Worm (Caenorhabditis elegans) whole organism, L3 larva: ENCODE measurements around the gene anoh-2.

ENCODE experiments used
- R02D3.7 ChIP-seq: fragments of 150-350 bp; optimal IDR thresholded peaks from 2 replicates; lab custom pipeline; 2014; ENCODE audit warnings: missing biosample characterization, missing genetic modification characterization
- ama-1 ChIP-seq: fragments of 150-350 bp; optimal IDR thresholded peaks from 2 replicates; lab custom pipeline; 2018
- ceh-9 ChIP-seq: sonication (generic microtip); optimal IDR thresholded peaks from 2 replicates; lab custom pipeline; 2018; ENCODE audit warnings: missing biosample characterization, missing genetic modification characterization
- lin-39 ChIP-seq: fragments of 150-350 bp; optimal IDR thresholded peaks from 2 replicates; lab custom pipeline; 2018; ENCODE audit warnings: missing biosample characterization, missing genetic modification reagents, missing genetic modification characterization
- mdl-1 ChIP-seq: fragments of 150-350 bp; optimal IDR thresholded peaks from 2 replicates; lab custom pipeline; 2014; ENCODE audit warnings: missing biosample characterization, missing genetic modification characterization
- nhr-12 ChIP-seq: fragments of 150-350 bp; optimal IDR thresholded peaks from 2 replicates; lab custom pipeline; 2014; ENCODE audit warnings: missing biosample characterization, missing genetic modification characterization
- nhr-237 ChIP-seq: fragments of 150-350 bp; optimal IDR thresholded peaks from 2 replicates; lab custom pipeline; 2014; ENCODE audit warnings: missing biosample characterization, missing genetic modification characterization
- nhr-25 ChIP-seq: sonication (generic microtip); optimal IDR thresholded peaks from 2 replicates; lab custom pipeline; 2017; ENCODE audit warnings: missing biosample characterization, missing genetic modification characterization
- nhr-77 ChIP-seq: fragments of 150-350 bp; optimal IDR thresholded peaks from 2 replicates; lab custom pipeline; 2014; ENCODE audit warnings: missing biosample characterization, missing genetic modification characterization
- pha-4 ChIP-seq: fragments of 150-350 bp; optimal IDR thresholded peaks from 2 replicates; lab custom pipeline; 2014; ENCODE audit warnings: missing biosample characterization, missing genetic modification reagents, missing genetic modification characterization
- skn-1 ChIP-seq: fragments of 150-350 bp; optimal IDR thresholded peaks from 2 replicates; lab custom pipeline; 2014; ENCODE audit warnings: missing biosample characterization, missing genetic modification characterization
- snpc-4 ChIP-seq: fragments of 150-350 bp; optimal IDR thresholded peaks from 2 replicates; lab custom pipeline; 2014; ENCODE audit warnings: missing biosample characterization, missing genetic modification characterization
- unc-62 ChIP-seq: fragments of 150-350 bp; sonication (generic microtip); optimal IDR thresholded peaks from 4 replicates; lab custom pipeline; 2014; ENCODE audit warnings: missing biosample characterization, missing genetic modification reagents, missing genetic modification characterization

- no peak for TF ChIP-seq lin-39 (tag; lab: Kevin White, UChicago)
- TF ChIP-seq nhr-12, result no peak
- TF ChIP-seq pha-4, result no peak
- no peak for TF ChIP-seq unc-62 (GFP tag; lab: Kevin White, UChicago)
- no peak for TF ChIP-seq nhr-237 (tag; lab: Kevin White, UChicago)
- no peak for TF ChIP-seq mdl-1 (tag; lab: Kevin White, UChicago)
- TF ChIP-seq skn-1 (tag; lab: Kevin White, UChicago), result no peak
- TF ChIP-seq nhr-77 (tag; lab: Kevin White, UChicago), result no peak
- no peak for TF ChIP-seq ama-1 (lab: Kevin White, UChicago)
- no peak for TF ChIP-seq snpc-4 (tag; lab: Kevin White, UChicago)
- no peak for TF ChIP-seq nhr-25 (tag; lab: Kevin White, UChicago)
- no peak for TF ChIP-seq ceh-9 (tag; lab: Kevin White, UChicago)
- TF ChIP-seq R02D3.7 (tag; lab: Kevin White, UChicago), result no peak
These were observed 46.8 kb downstream of the anoh-2 start for ce11 chrIV:14704952-14705351.
